Worm (Caenorhabditis elegans) whole organism, mixed stage, embryonic: ENCODE data around the gene C15B12.3.

Experiments used
- blmp-1 ChIP-seq: fragments of 150-350 bp; optimal IDR thresholded peaks from 2 replicates; lab custom pipeline; 2014; ENCODE audit warnings: missing biosample characterization, missing genetic modification characterization
- elt-1 ChIP-seq: sonication (generic microtip); optimal IDR thresholded peaks from 2 replicates; lab custom pipeline; 2017; ENCODE audit warnings: missing genetic modification characterization, mild to moderate bottlenecking, missing compliant biosample characterization, antibody characterized with exemption, moderate library complexity, borderline replicate concordance; ENCODE audit not compliant: insufficient read depth
- lin-13 ChIP-seq: fragments of 150-350 bp; optimal IDR thresholded peaks from 2 replicates; lab custom pipeline; 2014; ENCODE audit warnings: missing biosample characterization, missing genetic modification characterization
- lsy-2 ChIP-seq: fragments of 150-350 bp; optimal IDR thresholded peaks from 2 replicates; lab custom pipeline; 2014; ENCODE audit warnings: missing biosample characterization, missing genetic modification characterization
- mep-1 ChIP-seq: fragments of 150-350 bp; optimal IDR thresholded peaks from 2 replicates; lab custom pipeline; 2017; ENCODE audit warnings: missing biosample characterization, missing genetic modification reagents, missing genetic modification characterization, inconsistent platforms
- nhr-28 ChIP-seq: fragments of 150-350 bp; optimal IDR thresholded peaks from 2 replicates; lab custom pipeline; 2014; ENCODE audit warnings: missing biosample characterization, missing genetic modification characterization
- pha-4 ChIP-seq: fragments of 150-350 bp; optimal IDR thresholded peaks from 2 replicates; lab custom pipeline; 2018; ENCODE audit warnings: missing biosample characterization, missing genetic modification reagents, missing genetic modification characterization
- snpc-4 ChIP-seq: fragments of 150-350 bp; optimal IDR thresholded peaks from 2 replicates; lab custom pipeline; 2014; ENCODE audit warnings: missing biosample characterization, missing genetic modification characterization
- unc-120 ChIP-seq: sonication (generic microtip); optimal IDR thresholded peaks from 2 replicates; lab custom pipeline; 2017; ENCODE audit warnings: missing genetic modification characterization, missing compliant biosample characterization; ENCODE audit not compliant: poor library complexity, severe bottlenecking
- unc-39 ChIP-seq: fragments of 150-350 bp; optimal IDR thresholded peaks from 2 replicates; lab custom pipeline; 2014; ENCODE audit warnings: missing biosample characterization, missing genetic modification characterization

ce11 chrX:6445239-6445638, 22.1 kb downstream of the C15B12.3 start:
- TF ChIP-seq elt-1 (no peak), lin-13 (tag; lab: Kevin White, UChicago) (no peak), blmp-1 (no peak), snpc-4 (tag; lab: Kevin White, UChicago) (no peak), mep-1 (tag; lab: Kevin White, UChicago) (no peak), nhr-28 (tag; lab: Kevin White, UChicago) (no peak), pha-4 (no peak), unc-120 (tag; lab: Kevin White, UChicago) (no peak), lsy-2 (tag; lab: Kevin White, UChicago) (no peak), unc-39 (tag; lab: Kevin White, UChicago) (no peak)
